Worm (Caenorhabditis elegans) whole organism, young adult: ENCODE results near the gene ndx-2.

Experiments used
- B0019.2 ChIP-seq: fragments of 200-800 bp; sonication (Bioruptor generic); conservative IDR thresholded peaks from 2 replicates; pipeline ENCODE4 v1.3.6; 2022; ENCODE audit warnings: missing genetic modification reagents, missing genetic modification characterization, missing compliant biosample characterization
- B0336.3 ChIP-seq: fragments of 200-800 bp; sonication (Bioruptor generic); IDR thresholded peaks from 2 replicates; pipeline ENCODE4 v1.3.6; 2022; ENCODE audit warnings: missing genetic modification characterization, missing compliant biosample characterization
- C06A6.2 ChIP-seq: fragments of 200-800 bp; sonication (Bioruptor generic); conservative IDR thresholded peaks from 2 replicates; pipeline ENCODE4 v1.3.6; 2022; ENCODE audit warnings: missing genetic modification characterization, missing compliant biosample characterization
- F10E7.11 ChIP-seq: sonication (generic microtip); optimal IDR thresholded peaks from 2 replicates; lab custom pipeline; 2017; ENCODE audit warnings: mild to moderate bottlenecking, missing genetic modification characterization, moderate library complexity, missing compliant biosample characterization
- F33H1.4 ChIP-seq: fragments of 200-800 bp; sonication (Bioruptor generic); IDR thresholded peaks from 2 replicates; pipeline ENCODE4 v1.3.6; 2022; ENCODE audit warnings: missing genetic modification reagents, missing genetic modification characterization, missing compliant biosample characterization
- F49E8.2 ChIP-seq: sonication (generic microtip); optimal IDR thresholded peaks from 3 replicates; lab custom pipeline; 2017; ENCODE audit warnings: missing genetic modification characterization, mild to moderate bottlenecking, missing compliant biosample characterization, antibody characterized with exemption, moderate library complexity; ENCODE audit not compliant: insufficient read depth
- F52B5.7 ChIP-seq: sonication (generic microtip); optimal IDR thresholded peaks from 2 replicates; lab custom pipeline; 2016; ENCODE audit warnings: mild to moderate bottlenecking, missing genetic modification characterization, missing compliant biosample characterization
- F57C9.4 ChIP-seq: sonication (generic microtip); optimal IDR thresholded peaks from 2 replicates; lab custom pipeline; 2017; ENCODE audit warnings: mild to moderate bottlenecking, missing genetic modification characterization, missing compliant biosample characterization
- T07F8.4 ChIP-seq: sonication (generic microtip); optimal IDR thresholded peaks from 2 replicates; lab custom pipeline; 2016; ENCODE audit warnings: mild to moderate bottlenecking, missing genetic modification characterization, moderate library complexity, missing compliant biosample characterization
- ZK185.1 ChIP-seq: sonication (generic microtip); optimal IDR thresholded peaks from 2 replicates; lab custom pipeline; 2016; ENCODE audit warnings: mild to moderate bottlenecking, missing genetic modification characterization, missing compliant biosample characterization; ENCODE audit not compliant: poor library complexity, severe bottlenecking
- ama-1 ChIP-seq, 3 experiments: fragments of 150-350 bp in 1 of 3; sonication (generic microtip) in 2 of 3; optimal IDR thresholded peaks; 2 replicates each; lab custom pipeline; 2014 to 2018; ENCODE audit warnings: missing biosample characterization in 2 of 3, missing genetic modification characterization in 2 of 3, missing genetic modification reagents in 2 of 3
- aptf-2 ChIP-seq: fragments of 200-800 bp; sonication (Bioruptor generic); conservative IDR thresholded peaks from 2 replicates; pipeline ENCODE4 v1.3.6; 2022; ENCODE audit warnings: missing genetic modification reagents, missing genetic modification characterization, missing compliant biosample characterization
- aptf-3 ChIP-seq: fragments of 200-800 bp; sonication (Bioruptor generic); IDR thresholded peaks from 2 replicates; pipeline ENCODE4 v1.3.6; 2022; ENCODE audit warnings: missing genetic modification characterization, missing compliant biosample characterization
- atf-7 ChIP-seq: sonication (generic microtip); optimal IDR thresholded peaks from 2 replicates; lab custom pipeline; 2017; ENCODE audit warnings: mild to moderate bottlenecking, missing genetic modification characterization, missing compliant biosample characterization
- athp-1 ChIP-seq: sonication (generic microtip); optimal IDR thresholded peaks from 2 replicates; lab custom pipeline; 2017; ENCODE audit warnings: mild to moderate bottlenecking, missing genetic modification characterization, missing compliant biosample characterization
- bed-1 ChIP-seq: fragments of 200-800 bp; sonication (Bioruptor generic); IDR thresholded peaks from 2 replicates; pipeline ENCODE4 v1.3.6; 2022; ENCODE audit warnings: missing genetic modification reagents, missing genetic modification characterization, missing compliant biosample characterization
- ceh-100 ChIP-seq: fragments of 200-800 bp; sonication (Bioruptor generic); IDR thresholded peaks from 2 replicates; pipeline ENCODE4 v1.3.6; 2022; ENCODE audit warnings: missing genetic modification reagents, missing genetic modification characterization, missing compliant biosample characterization
- ceh-58 ChIP-seq: fragments of 200-800 bp; sonication (Bioruptor generic); IDR thresholded peaks from 2 replicates; pipeline ENCODE4 v1.3.6; 2022; ENCODE audit warnings: missing genetic modification characterization, missing compliant biosample characterization
- chd-7 ChIP-seq: sonication (generic microtip); optimal IDR thresholded peaks from 2 replicates; lab custom pipeline; 2016; ENCODE audit warnings: mild to moderate bottlenecking, missing genetic modification characterization, moderate library complexity, missing compliant biosample characterization
- dox-1 ChIP-seq: fragments of 200-800 bp; sonication (Bioruptor generic); IDR thresholded peaks from 2 replicates; pipeline ENCODE4 v1.3.6; 2022; ENCODE audit warnings: missing genetic modification reagents, missing genetic modification characterization, missing compliant biosample characterization
- dpl-1 ChIP-seq: fragments of 150-350 bp; optimal IDR thresholded peaks from 2 replicates; lab custom pipeline; 2014; ENCODE audit warnings: missing biosample characterization, missing genetic modification reagents, missing genetic modification characterization
- efl-1 ChIP-seq: fragments of 150-350 bp; optimal IDR thresholded peaks from 2 replicates; lab custom pipeline; 2014; ENCODE audit warnings: missing biosample characterization, missing genetic modification reagents, missing genetic modification characterization
- egl-18 ChIP-seq: fragments of 200-800 bp; sonication (Bioruptor generic); IDR thresholded peaks from 2 replicates; pipeline ENCODE4 v1.3.6; 2022; ENCODE audit warnings: missing genetic modification reagents, missing genetic modification characterization, missing compliant biosample characterization
- egl-44 ChIP-seq: fragments of 200-800 bp; sonication (Bioruptor generic); IDR thresholded peaks from 2 replicates; pipeline ENCODE4 v1.3.6; 2022; ENCODE audit warnings: missing genetic modification reagents, missing genetic modification characterization, missing compliant biosample characterization
- egrh-3 ChIP-seq: fragments of 200-800 bp; sonication (Bioruptor generic); IDR thresholded peaks from 2 replicates; pipeline ENCODE4 v1.3.6; 2022; ENCODE audit warnings: missing genetic modification reagents, missing genetic modification characterization, missing compliant biosample characterization
- ets-4 ChIP-seq: fragments of 200-800 bp; sonication (Bioruptor generic); optimal IDR thresholded peaks from 2 replicates; lab custom pipeline; 2018; ENCODE audit warnings: mild to moderate bottlenecking, missing genetic modification characterization, missing compliant biosample characterization
- hlh-12 ChIP-seq: sonication (generic microtip); optimal IDR thresholded peaks from 2 replicates; lab custom pipeline; 2016; ENCODE audit warnings: missing genetic modification characterization, missing compliant biosample characterization
- hmg-20 ChIP-seq: fragments of 200-800 bp; sonication (Bioruptor generic); IDR thresholded peaks from 2 replicates; pipeline ENCODE4 v1.3.6; 2022; ENCODE audit warnings: missing genetic modification reagents, missing genetic modification characterization, missing compliant biosample characterization
- lin-26 ChIP-seq: fragments of 200-800 bp; sonication (Bioruptor generic); IDR thresholded peaks from 2 replicates; pipeline ENCODE4 v1.3.6; 2022; ENCODE audit warnings: missing genetic modification reagents, missing genetic modification characterization, missing compliant biosample characterization
- lsy-27 ChIP-seq: sonication (generic microtip); optimal IDR thresholded peaks from 2 replicates; lab custom pipeline; 2017; ENCODE audit warnings: missing genetic modification characterization, mild to moderate bottlenecking, missing compliant biosample characterization, antibody characterized with exemption, missing genotype, borderline replicate concordance; ENCODE audit not compliant: insufficient read depth
- madf-10 ChIP-seq: sonication (generic microtip); optimal IDR thresholded peaks from 2 replicates; lab custom pipeline; 2016; ENCODE audit warnings: mild to moderate bottlenecking, missing genetic modification characterization, missing compliant biosample characterization
- madf-6 ChIP-seq: fragments of 200-800 bp; sonication (Bioruptor generic); IDR thresholded peaks from 2 replicates; pipeline ENCODE4 v1.3.6; 2022; ENCODE audit warnings: missing genetic modification reagents, missing genetic modification characterization, missing compliant biosample characterization
- nhr-179 ChIP-seq: sonication (generic microtip); optimal IDR thresholded peaks from 2 replicates; lab custom pipeline; 2016; ENCODE audit warnings: mild to moderate bottlenecking, missing genetic modification characterization, missing compliant biosample characterization
- pha-4 ChIP-seq: fragments of 150-350 bp; sonication (generic microtip); optimal IDR thresholded peaks from 2 replicates; lab custom pipeline; 2014; ENCODE audit warnings: missing biosample characterization, missing genetic modification reagents, missing genetic modification characterization
- repo-1 ChIP-seq: sonication (generic microtip); optimal IDR thresholded peaks from 2 replicates; lab custom pipeline; 2017; ENCODE audit warnings: mild to moderate bottlenecking, missing genetic modification characterization, missing compliant biosample characterization
- rpc-1 ChIP-seq, 2 experiments: fragments of 150-350 bp in 1 of 2; sonication (generic microtip) in 1 of 2; optimal IDR thresholded peaks; 2 replicates each; lab custom pipeline; 2014 to 2018; ENCODE audit warnings: missing biosample characterization in 1 of 2, missing genetic modification characterization in 1 of 2, missing genetic modification reagents in 1 of 2, missing genotype in 1 of 2
- sdz-38 ChIP-seq: sonication (generic microtip); optimal IDR thresholded peaks from 2 replicates; lab custom pipeline; 2016; ENCODE audit warnings: missing genotype, missing genetic modification characterization, missing compliant biosample characterization
- snpc-1.1 ChIP-seq: sonication (generic microtip); optimal IDR thresholded peaks from 2 replicates; lab custom pipeline; 2017; ENCODE audit warnings: missing genetic modification characterization, mild to moderate bottlenecking, missing compliant biosample characterization, antibody characterized with exemption, moderate library complexity, missing genotype, missing genetic modification reagents; ENCODE audit not compliant: insufficient read depth
- somi-1 ChIP-seq: fragments of 200-800 bp; sonication (Bioruptor generic); optimal IDR thresholded peaks from 2 replicates; lab custom pipeline; 2018; ENCODE audit warnings: mild to moderate bottlenecking, missing genetic modification characterization, missing compliant biosample characterization
- tbp1 ChIP-seq: fragments of 200-800 bp; sonication (Bioruptor generic); optimal IDR thresholded peaks from 2 replicates; lab custom pipeline; 2018; ENCODE audit warnings: mild to moderate bottlenecking, missing genetic modification characterization, missing compliant biosample characterization
- tlf-1 ChIP-seq: fragments of 200-800 bp; sonication (Bioruptor generic); optimal IDR thresholded peaks from 2 replicates; lab custom pipeline; 2018; ENCODE audit warnings: mild to moderate bottlenecking, missing genetic modification characterization, missing compliant biosample characterization
- unc-130 ChIP-seq: sonication (generic microtip); optimal IDR thresholded peaks from 2 replicates; lab custom pipeline; 2016; ENCODE audit warnings: missing genetic modification reagents, missing genetic modification characterization, missing compliant biosample characterization
- zfh-2 ChIP-seq: fragments of 200-800 bp; sonication (Bioruptor generic); conservative IDR thresholded peaks from 2 replicates; pipeline ENCODE4 v1.3.6; 2022; ENCODE audit warnings: missing genetic modification reagents, missing genetic modification characterization, missing compliant biosample characterization
- ztf-18 ChIP-seq: sonication (generic microtip); optimal IDR thresholded peaks from 2 replicates; lab custom pipeline; 2016; ENCODE audit warnings: missing genotype, mild to moderate bottlenecking, missing genetic modification characterization, missing compliant biosample characterization

Gene ndx-2

DNA sequence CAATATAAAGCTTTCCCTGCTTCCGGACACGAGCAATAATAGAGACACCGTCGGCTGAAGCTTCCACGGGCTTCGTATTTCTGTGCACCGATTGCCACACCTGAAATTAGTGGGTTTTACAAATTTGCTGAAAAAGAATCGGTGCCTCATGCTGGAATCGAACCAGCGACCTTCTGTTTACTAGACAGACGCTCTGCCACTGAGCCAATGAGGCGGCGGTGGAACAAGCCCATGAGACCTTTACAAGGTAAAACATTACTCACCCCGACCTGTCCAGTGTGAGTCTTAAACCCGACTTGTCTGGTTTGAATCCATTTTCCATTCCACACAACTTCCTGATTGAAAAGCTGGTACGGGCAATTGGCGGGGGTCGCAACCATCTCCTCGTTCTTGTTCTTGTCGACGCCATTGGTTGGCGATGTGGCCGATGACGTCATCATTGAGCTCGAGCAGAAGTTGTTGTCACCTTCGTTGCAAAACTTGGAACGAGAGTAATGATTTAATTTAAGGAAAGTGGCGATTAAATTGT is at the start of gene ndx-2 (continued):
- TF ChIP-seq dpl-1: no peak
- TF ChIP-seq egrh-3 (GFP tag; lab: Robert Waterston, UW): peak; percentile 24; the same call in 1 of the 2 replicates
- TF ChIP-seq repo-1: no peak
- no peak for TF ChIP-seq unc-130 (GFP tag; lab: Kevin White, UChicago)
- no peak for TF ChIP-seq tlf-1 (GFP tag; lab: Kevin White, UChicago)
- 0 out of 2 replicates have a peak, but pooled peaks have one; percentile 75 for TF ChIP-seq ceh-58
- TF ChIP-seq atf-7 (tag; lab: Kevin White, UChicago): peak; percentile 8
- no peak for TF ChIP-seq F57C9.4 (tag; lab: Kevin White, UChicago)
- no peak for TF ChIP-seq nhr-179 (tag; lab: Kevin White, UChicago)
- peak; percentile 68 for TF ChIP-seq F52B5.7
- TF ChIP-seq hlh-12 (tag; lab: Kevin White, UChicago): no peak
- no peak; the same call in 1 of the 2 replicates for TF ChIP-seq zfh-2 (GFP tag; lab: Robert Waterston, UW)
- TF ChIP-seq C06A6.2 (GFP tag; lab: Robert Waterston, UW): no peak
- no peak for TF ChIP-seq pha-4 (tag; lab: Kevin White, UChicago)
- no peak for TF ChIP-seq chd-7 (tag; lab: Kevin White, UChicago)
- no peak for TF ChIP-seq ets-4 (GFP tag; lab: Kevin White, UChicago)
- TF ChIP-seq ztf-18 (tag; lab: Kevin White, UChicago): peak; percentile 73
- peak; percentile 17 for TF ChIP-seq snpc-1.1 (tag; lab: Kevin White, UChicago)
- TF ChIP-seq ama-1 (optimal IDR thresholded peaks at IDR 0.05; lab: Kevin White, UChicago): no peak
- peak in 1 of 2 experiments; percentile 83 for TF ChIP-seq ama-1 (GFP tag; optimal IDR thresholded peaks at IDR 0.05; lab: Kevin White, UChicago)
- TF ChIP-seq F33H1.4 (GFP tag; lab: Robert Waterston, UW): peak; percentile 45
- peak; percentile 48 for TF ChIP-seq F49E8.2 (tag; lab: Kevin White, UChicago)
- no peak for TF ChIP-seq sdz-38 (tag; lab: Kevin White, UChicago)
- peak; percentile 98 for TF ChIP-seq lin-26
- TF ChIP-seq T07F8.4 (tag; lab: Kevin White, UChicago): peak; percentile 45
- TF ChIP-seq hmg-20 (GFP tag; lab: Robert Waterston, UW): 0 out of 2 replicates have a peak, but pooled peaks have one; percentile 35
- TF ChIP-seq somi-1 (GFP tag; lab: Kevin White, UChicago): peak; percentile 1
- peak; percentile 66 for TF ChIP-seq madf-6 (GFP tag; lab: Robert Waterston, UW)
- peak; percentile 94 for TF ChIP-seq tbp1 (GFP tag; lab: Kevin White, UChicago)
- TF ChIP-seq F10E7.11 (tag; lab: Kevin White, UChicago): peak; percentile 1
- TF ChIP-seq B0336.3 (GFP tag; lab: Robert Waterston, UW): peak; percentile 55; the same call in 1 of the 2 replicates
- no peak for TF ChIP-seq aptf-2 (GFP tag; lab: Robert Waterston, UW)

DNA sequence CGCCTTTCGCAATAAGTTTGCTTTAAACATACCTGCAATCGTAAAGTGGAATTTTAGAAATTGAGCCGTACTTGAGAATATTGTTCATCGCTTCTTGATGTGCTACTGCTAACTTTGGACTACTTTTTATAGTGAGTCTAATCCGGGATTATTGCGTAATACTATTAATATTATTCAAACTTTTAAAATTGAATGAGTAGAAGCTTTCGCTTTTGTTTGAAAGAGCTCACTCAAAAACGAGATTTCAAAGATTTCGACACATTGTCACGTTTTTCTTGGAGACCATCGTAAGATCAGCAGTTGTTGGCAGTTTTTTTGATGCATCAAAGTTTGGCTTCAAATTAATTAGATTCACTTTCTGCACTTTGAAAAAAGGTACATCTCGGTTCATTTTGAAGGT is 48.7 kb upstream of the ndx-2 start, which contains the start of gene srt-28:
Gene srt-28 (minus strand): TSS at position 101 of the 400 bp plus-strand sequence.
- TF ChIP-seq ceh-100 (GFP tag; lab: Robert Waterston, UW) (no peak), ets-4 (GFP tag; lab: Kevin White, UChicago) (no peak), efl-1 (GFP tag; lab: Kevin White, UChicago) (no peak), lsy-27 (tag; lab: Kevin White, UChicago) (no peak), ztf-18 (tag; lab: Kevin White, UChicago) (no peak), aptf-3 (GFP tag; lab: Robert Waterston, UW) (no peak), rpc-1 (optimal IDR thresholded peaks at IDR 0.05; lab: Kevin White, UChicago) (no peak), rpc-1 (tag; optimal IDR thresholded peaks at IDR 0.05; lab: Kevin White, UChicago) (no peak), athp-1 (no peak), egl-44 (GFP tag; lab: Robert Waterston, UW) (no peak), bed-1 (GFP tag; lab: Robert Waterston, UW) (no peak), ZK185.1 (no peak), chd-7 (tag; lab: Kevin White, UChicago) (no peak), B0019.2 (GFP tag; lab: Robert Waterston, UW) (no peak), madf-10 (tag; lab: Kevin White, UChicago) (no peak), dox-1 (GFP tag; lab: Robert Waterston, UW) (no peak), egl-18 (no peak)
- TF ChIP-seq, all 124 proteins: peak for 0
